Fruit fly (Drosophila melanogaster): ENCODE measurements around the gene CG13048.

CG13048 gene

dm6 chr3L:16281880-16282556 is 1.7 kb downstream of the CG13048 start, which contains the start of gene CG13049:
Gene CG13049, minus strand, starts transcription at chr3L:16281930.
- no peak for TF ChIP-seq dsx (GFP tag; optimal IDR thresholded peaks at IDR 0.05; ENCODE audit: poor library complexity, severe bottlenecking)
- no peak for TF ChIP-seq fd59A (GFP tag; optimal IDR thresholded peaks at IDR 0.05)
- TF ChIP-seq Hr39 (GFP tag; optimal IDR thresholded peaks at IDR 0.05): no peak
- TF ChIP-seq ss (GFP tag; optimal IDR thresholded peaks at IDR 0.05): peak in 1 of 2 experiments; percentile 62
- TF ChIP-seq CG6792 (GFP tag; optimal IDR thresholded peaks at IDR 0.05): no peak

dm6 chr3L:16279987-16280454 is 3.7 kb downstream of the CG13048 start, which contains the start of gene CG13064:
Gene CG13064, plus strand, starts transcription at chr3L:16280404.
- TF ChIP-seq fd85E (GFP tag; optimal IDR thresholded peaks at IDR 0.05): no peak
- TF ChIP-seq fkh (GFP tag; optimal IDR thresholded peaks at IDR 0.05): no peak
- TF ChIP-seq Blimp-1 (GFP tag; optimal IDR thresholded peaks at IDR 0.05): no peak
- no peak for TF ChIP-seq Sox14 (GFP tag; optimal IDR thresholded peaks at IDR 0.05)
- TF ChIP-seq salr (GFP tag; optimal IDR thresholded peaks at IDR 0.05): no peak
- no peak for TF ChIP-seq CG6276 (GFP tag; optimal IDR thresholded peaks at IDR 0.05)
- TF ChIP-seq Eip93F (GFP tag; optimal IDR thresholded peaks at IDR 0.05): no peak
- TF ChIP-seq dsx (GFP tag; optimal IDR thresholded peaks at IDR 0.05; ENCODE audit: poor library complexity, severe bottlenecking): peak; percentile 55
- peak; percentile 19 for TF ChIP-seq Sox102F (GFP tag; optimal IDR thresholded peaks at IDR 0.05)
- TF ChIP-seq CG9139 (GFP tag; optimal IDR thresholded peaks at IDR 0.05): no peak
- TF ChIP-seq Hr39 (GFP tag; optimal IDR thresholded peaks at IDR 0.05): no peak
- no peak for TF ChIP-seq CG32006 (GFP tag; optimal IDR thresholded peaks at IDR 0.05)
- TF ChIP-seq cyc (GFP tag; optimal IDR thresholded peaks at IDR 0.05): no peak
- TF ChIP-seq CG10669 (GFP tag; optimal IDR thresholded peaks at IDR 0.05): no peak
- no peak for TF ChIP-seq net (GFP tag; optimal IDR thresholded peaks at IDR 0.05)
- no peak for TF ChIP-seq Sox15 (GFP tag; optimal IDR thresholded peaks at IDR 0.05)
- TF ChIP-seq CG8319 (GFP tag; optimal IDR thresholded peaks at IDR 0.05): no peak
- TF ChIP-seq CG8632 (GFP tag; optimal IDR thresholded peaks at IDR 0.05): no peak
- peak; percentile 8 for TF ChIP-seq Lpt (GFP tag; optimal IDR thresholded peaks at IDR 0.05)
- TF ChIP-seq ss (GFP tag; optimal IDR thresholded peaks at IDR 0.05): peak in 1 of 2 experiments; percentile 63
- TF ChIP-seq Eip78C (GFP tag): peak; percentile 53
- TF ChIP-seq fd59A (GFP tag; optimal IDR thresholded peaks at IDR 0.05): no peak
- no peak for TF ChIP-seq CG6163 (GFP tag; IDR thresholded peaks at IDR 0.05)
- no peak for TF ChIP-seq CG3032 (tag; optimal IDR thresholded peaks at IDR 0.05)
- TF ChIP-seq Eip75B (GFP tag; optimal IDR thresholded peaks at IDR 0.05): peak; percentile 47
- TF ChIP-seq spab (GFP tag; optimal IDR thresholded peaks at IDR 0.05): no peak
- TF ChIP-seq Smox (GFP tag; optimal IDR thresholded peaks at IDR 0.05): no peak

dm6 chr3L:16279171-16279570 is 4.5 kb downstream of the CG13048 start, which contains the start of gene CG13050:
Gene CG13050, minus strand, starts transcription at chr3L:16279271.
- TF ChIP-seq fd85E (GFP tag; optimal IDR thresholded peaks at IDR 0.05) (no peak), Smox (GFP tag; optimal IDR thresholded peaks at IDR 0.05) (no peak), Sox102F (GFP tag; optimal IDR thresholded peaks at IDR 0.05) (no peak), CG1621 (tag; optimal IDR thresholded peaks at IDR 0.05) (no peak), CG11762 (GFP tag; optimal IDR thresholded peaks at IDR 0.05; ENCODE audit: insufficient read depth) (no peak), CG16779 (tag; optimal IDR thresholded peaks at IDR 0.05) (no peak), Ets21C (GFP tag; optimal IDR thresholded peaks at IDR 0.05) (no peak), OdsH (GFP tag; optimal IDR thresholded peaks at IDR 0.05) (no peak), fkh (GFP tag; optimal IDR thresholded peaks at IDR 0.05) (no peak), lz (GFP tag; optimal IDR thresholded peaks at IDR 0.05) (no peak), CG4318 (GFP tag; optimal IDR thresholded peaks at IDR 0.05) (no peak), spab (GFP tag; optimal IDR thresholded peaks at IDR 0.05) (no peak), CG8319 (GFP tag; optimal IDR thresholded peaks at IDR 0.05) (no peak), Eip93F (GFP tag; optimal IDR thresholded peaks at IDR 0.05) (no peak), CG3919 (GFP tag; optimal IDR thresholded peaks at IDR 0.05) (no peak), Ets96B (tag; optimal IDR thresholded peaks at IDR 0.05) (no peak)

All from whole organism, prepupa.